Worm (Caenorhabditis elegans) whole organism, early embryonic: ENCODE data around the gene srh-235.

Source experiments
- ama-1 ChIP-seq: fragments of 150-350 bp; optimal IDR thresholded peaks from 2 replicates; lab custom pipeline; 2014
- hmbx-1 ChIP-seq: sonication (generic microtip); optimal IDR thresholded peaks from 2 replicates; lab custom pipeline; 2016; ENCODE audit warnings: mild to moderate bottlenecking, missing genetic modification characterization, missing compliant biosample characterization
- hmg-4 ChIP-seq: fragments of 200-800 bp; sonication (Bioruptor generic); optimal IDR thresholded peaks from 2 replicates; lab custom pipeline; 2018; ENCODE audit warnings: mild to moderate bottlenecking, missing genetic modification characterization, missing compliant biosample characterization
- tra-4 ChIP-seq: sonication (generic microtip); optimal IDR thresholded peaks from 2 replicates; lab custom pipeline; 2017; ENCODE audit warnings: missing genetic modification characterization, missing compliant biosample characterization

ce11 chrV:17506289-17506688, 34.8 kb upstream of the srh-235 start, which contains the start of gene srw-31:
- TF ChIP-seq ama-1 (no peak), tra-4 (tag; lab: Kevin White, UChicago) (no peak), hmbx-1 (tag; lab: Kevin White, UChicago) (no peak), hmg-4 (GFP tag; lab: Kevin White, UChicago) (no peak)
